Worm (Caenorhabditis elegans) whole organism, L2 larva: Measurements from ENCODE around the gene cha-1.
"Not testable (repeated sequence)": the region's sequence is repeated elsewhere in the genome, so short reads cannot be mapped to it uniquely, and the experiment has no call there.

Source experiments
- C34F6.9 ChIP-seq: fragments of 150-350 bp; optimal IDR thresholded peaks from 2 replicates; lab custom pipeline; 2014; ENCODE audit warnings: missing biosample characterization, missing genetic modification characterization
- ZK546.5 ChIP-seq: sonication (generic microtip); optimal IDR thresholded peaks from 2 replicates; lab custom pipeline; 2017; ENCODE audit warnings: missing biosample characterization, missing genetic modification characterization
- alr-1 ChIP-seq: fragments of 150-350 bp; optimal IDR thresholded peaks from 2 replicates; lab custom pipeline; 2014; ENCODE audit warnings: missing biosample characterization, missing genetic modification characterization
- aly-2 ChIP-seq: fragments of 150-350 bp; optimal IDR thresholded peaks from 2 replicates; lab custom pipeline; 2014; ENCODE audit warnings: missing biosample characterization, missing genetic modification characterization
- ama-1 ChIP-seq: fragments of 150-350 bp; optimal IDR thresholded peaks from 2 replicates; lab custom pipeline; 2018; ENCODE audit warnings: inconsistent platforms
- ceh-16 ChIP-seq: fragments of 150-350 bp; optimal IDR thresholded peaks from 2 replicates; lab custom pipeline; 2014; ENCODE audit warnings: missing biosample characterization, missing genetic modification characterization
- crh-2 ChIP-seq: sonication (generic microtip); optimal IDR thresholded peaks from 2 replicates; lab custom pipeline; 2017; ENCODE audit warnings: missing biosample characterization, missing genetic modification characterization
- egl-27 ChIP-seq: sonication (generic microtip); optimal IDR thresholded peaks from 3 replicates; lab custom pipeline; 2017; ENCODE audit warnings: missing biosample characterization, missing genetic modification reagents, missing genetic modification characterization
- elt-1 ChIP-seq: fragments of 150-350 bp; optimal IDR thresholded peaks from 2 replicates; lab custom pipeline; 2014; ENCODE audit warnings: missing biosample characterization, missing genetic modification characterization
- elt-3 ChIP-seq: sonication (generic microtip); optimal IDR thresholded peaks from 2 replicates; lab custom pipeline; 2017; ENCODE audit warnings: missing biosample characterization, missing genetic modification characterization
- fos-1 ChIP-seq: fragments of 150-350 bp; optimal IDR thresholded peaks from 2 replicates; lab custom pipeline; 2014; ENCODE audit warnings: missing biosample characterization, missing genetic modification characterization
- gmeb-1 ChIP-seq: fragments of 150-350 bp; optimal IDR thresholded peaks from 2 replicates; lab custom pipeline; 2014; ENCODE audit warnings: missing biosample characterization, missing genetic modification characterization
- lin-11 ChIP-seq: fragments of 150-350 bp; sonication (generic microtip); optimal IDR thresholded peaks from 2 replicates; lab custom pipeline; 2014; ENCODE audit warnings: missing biosample characterization, missing genetic modification characterization, inconsistent platforms, mixed read lengths
- lin-13 ChIP-seq: fragments of 150-350 bp; optimal IDR thresholded peaks from 2 replicates; lab custom pipeline; 2014; ENCODE audit warnings: missing biosample characterization, missing genetic modification reagents, missing genetic modification characterization
- lin-39 ChIP-seq: fragments of 150-350 bp; optimal IDR thresholded peaks from 2 replicates; lab custom pipeline; 2014; ENCODE audit warnings: missing biosample characterization, missing genetic modification reagents, missing genetic modification characterization
- lsy-2 ChIP-seq, 2 experiments: fragments of 150-350 bp in 1 of 2; sonication (generic microtip) in 1 of 2; optimal IDR thresholded peaks; 2 replicates each; lab custom pipeline; 2014 to 2017; ENCODE audit warnings: missing biosample characterization in 2 of 2, missing genetic modification characterization in 2 of 2
- mab-5 ChIP-seq: fragments of 150-350 bp; optimal IDR thresholded peaks from 2 replicates; lab custom pipeline; 2014; ENCODE audit warnings: missing biosample characterization, missing genetic modification characterization
- nhr-129 ChIP-seq: fragments of 150-350 bp; optimal IDR thresholded peaks from 2 replicates; lab custom pipeline; 2014; ENCODE audit warnings: missing biosample characterization, missing genetic modification characterization
- nhr-21 ChIP-seq: fragments of 150-350 bp; optimal IDR thresholded peaks from 2 replicates; lab custom pipeline; 2014; ENCODE audit warnings: missing biosample characterization, missing genetic modification characterization
- nhr-23 ChIP-seq: fragments of 150-350 bp; optimal IDR thresholded peaks from 2 replicates; lab custom pipeline; 2014; ENCODE audit warnings: missing biosample characterization, missing genetic modification reagents, missing genetic modification characterization
- nhr-25 ChIP-seq: fragments of 150-350 bp; sonication (generic microtip); optimal IDR thresholded peaks from 3 replicates; lab custom pipeline; 2014; ENCODE audit warnings: missing biosample characterization, missing genetic modification characterization
- nhr-77 ChIP-seq: fragments of 150-350 bp; optimal IDR thresholded peaks from 2 replicates; lab custom pipeline; 2014; ENCODE audit warnings: missing biosample characterization, missing genetic modification characterization
- peb-1 ChIP-seq: fragments of 150-350 bp; optimal IDR thresholded peaks from 2 replicates; lab custom pipeline; 2014; ENCODE audit warnings: missing biosample characterization, missing genetic modification characterization
- sem-4 ChIP-seq: fragments of 150-350 bp; optimal IDR thresholded peaks from 2 replicates; lab custom pipeline; 2014; ENCODE audit warnings: missing biosample characterization, missing genetic modification reagents, missing genetic modification characterization
- skn-1 ChIP-seq: sonication (generic microtip); optimal IDR thresholded peaks from 2 replicates; lab custom pipeline; 2017; ENCODE audit warnings: missing biosample characterization, missing genetic modification characterization
- sma-3 ChIP-seq: sonication (generic microtip); optimal IDR thresholded peaks from 2 replicates; lab custom pipeline; 2016; ENCODE audit warnings: missing genetic modification reagents, missing genetic modification characterization, missing compliant biosample characterization
- sma-9 ChIP-seq, 2 experiments: fragments of 150-350 bp in 1 of 2; sonication (generic microtip) in 1 of 2; optimal IDR thresholded peaks; 2 replicates each; lab custom pipeline; 2014 to 2016; ENCODE audit warnings: missing genetic modification characterization in 2 of 2, mild to moderate bottlenecking in 1 of 2, missing biosample characterization in 1 of 2, missing compliant biosample characterization in 1 of 2, missing genetic modification reagents in 1 of 2, moderate library complexity in 1 of 2
- unc-39 ChIP-seq: fragments of 150-350 bp; optimal IDR thresholded peaks from 2 replicates; lab custom pipeline; 2014; ENCODE audit warnings: missing biosample characterization, missing genetic modification characterization
- unc-55 ChIP-seq: fragments of 150-350 bp; sonication (generic microtip); optimal IDR thresholded peaks from 3 replicates; lab custom pipeline; 2014; ENCODE audit warnings: missing biosample characterization, missing genetic modification reagents, missing genetic modification characterization
- unc-62 ChIP-seq: fragments of 150-350 bp; optimal IDR thresholded peaks from 2 replicates; lab custom pipeline; 2014; ENCODE audit warnings: missing biosample characterization, missing genetic modification reagents, missing genetic modification characterization
- zag-1 ChIP-seq: fragments of 150-350 bp; optimal IDR thresholded peaks from 2 replicates; lab custom pipeline; 2014; ENCODE audit warnings: missing biosample characterization, missing genetic modification characterization
- ztf-1 ChIP-seq: fragments of 200-800 bp; sonication (Bioruptor generic); conservative IDR thresholded peaks from 2 replicates; pipeline ENCODE4 v1.3.6; 2022; ENCODE audit warnings: missing genetic modification characterization, missing compliant biosample characterization
- ztf-4 ChIP-seq: fragments of 150-350 bp; optimal IDR thresholded peaks from 2 replicates; lab custom pipeline; 2014; ENCODE audit warnings: missing biosample characterization, missing genetic modification characterization

Gene cha-1

DNA sequence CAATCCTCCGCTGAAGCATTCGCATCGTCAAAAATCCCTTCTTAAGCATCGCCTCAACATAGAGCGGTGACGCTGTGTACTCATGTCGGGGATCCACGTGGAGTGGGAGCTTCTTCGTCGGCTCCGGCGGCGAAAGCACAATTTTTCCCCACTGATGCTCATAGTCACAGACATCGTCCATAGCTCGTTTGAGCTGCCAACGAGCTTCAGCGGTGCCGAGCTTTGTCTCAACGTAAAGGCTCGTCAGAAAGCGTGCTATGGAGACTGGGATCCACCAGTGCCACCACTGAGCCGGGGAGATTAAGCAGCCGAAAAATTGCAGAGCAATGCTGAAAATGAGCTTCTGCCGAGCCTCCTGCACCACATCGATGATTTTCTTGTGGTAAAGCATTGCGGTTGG is 33.7 kb downstream of the cha-1 start:
- no peak for TF ChIP-seq lin-11
- TF ChIP-seq elt-3, result no peak
- TF ChIP-seq lsy-2 (tag; optimal IDR thresholded peaks at IDR 0.05; lab: Kevin White, UChicago), result no peak
- TF ChIP-seq lin-13 (GFP tag; lab: Kevin White, UChicago), result no peak
- no peak for TF ChIP-seq sma-9 (GFP tag; optimal IDR thresholded peaks at IDR 0.05; lab: Kevin White, UChicago)
- TF ChIP-seq sma-9 (tag; optimal IDR thresholded peaks at IDR 0.05; lab: Kevin White, UChicago), result no peak
- TF ChIP-seq, all 48 proteins: peak for 0

DNA sequence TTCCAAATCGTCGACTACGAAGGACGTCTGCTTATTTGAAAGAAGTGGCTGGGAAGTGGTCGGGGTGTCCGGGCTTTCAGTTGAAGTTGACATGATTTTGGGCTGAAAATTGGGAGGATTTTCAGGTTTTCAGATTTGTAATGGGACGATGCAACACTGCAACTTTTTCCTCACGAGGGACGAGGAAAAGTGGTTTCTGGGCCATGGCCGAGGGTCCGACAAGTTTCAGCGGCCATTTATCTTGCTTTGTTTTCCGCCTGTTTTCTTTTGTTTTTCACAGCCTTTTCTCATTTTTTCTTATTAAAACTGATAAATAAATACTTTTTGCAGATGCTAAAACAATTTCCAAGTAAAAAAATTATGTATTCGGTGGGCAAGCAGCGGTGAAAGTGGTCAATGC is 41.7 kb downstream of the cha-1 start, which contains the start of gene blos-7:
TSS of gene blos-7 (minus strand) at position 101 of the 400 bp plus-strand sequence.
- TF ChIP-seq ama-1 (lab: Kevin White, UChicago); gmeb-1 (tag; lab: Kevin White, UChicago); nhr-21 (tag; lab: Kevin White, UChicago): not testable (repeated sequence)

DNA sequence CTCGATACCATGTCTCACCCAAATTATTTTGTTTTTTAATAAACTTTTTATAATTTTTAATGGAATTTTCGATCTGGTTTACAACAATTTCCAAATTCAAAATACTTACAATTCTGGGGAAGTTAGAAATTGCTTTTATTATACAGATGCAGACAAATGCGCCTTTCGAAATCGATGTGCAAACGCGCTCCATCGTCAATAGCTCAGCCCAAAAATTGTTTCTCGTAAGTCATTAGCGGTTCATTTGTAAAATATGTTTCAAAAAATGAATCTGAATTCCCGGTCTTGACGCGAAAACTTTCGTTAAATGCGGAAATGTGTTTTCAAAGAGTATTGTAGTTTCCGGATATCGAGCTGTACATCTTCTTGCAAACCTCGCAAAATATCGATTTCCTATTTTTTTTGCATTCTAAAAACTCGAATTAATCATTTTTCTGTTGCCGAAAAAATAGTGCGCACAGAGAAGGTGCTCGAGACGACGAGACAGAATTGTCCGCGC is 45.0 kb downstream of the cha-1 start, which contains the start of gene Y37E11B.1:
TSS of gene Y37E11B.1 (plus strand) at position 145 of the 499 bp plus-strand sequence.
- TF ChIP-seq alr-1 (no peak), sem-4 (tag; lab: Kevin White, UChicago) (peak; percentile 8), lsy-2 (tag; optimal IDR thresholded peaks at IDR 0.05; lab: Kevin White, UChicago) (peak in 1 of 2 experiments; percentile 34), nhr-129 (tag; lab: Kevin White, UChicago) (peak; percentile 15), lin-13 (GFP tag; lab: Kevin White, UChicago) (no peak), mab-5 (tag; lab: Kevin White, UChicago) (no peak), unc-55 (GFP tag; lab: Kevin White, UChicago) (peak; percentile 48), ama-1 (lab: Kevin White, UChicago) (no peak), nhr-21 (tag; lab: Kevin White, UChicago) (no peak), skn-1 (no peak), C34F6.9 (peak; percentile 10)
- TF ChIP-seq, all 48 proteins: peak for 5

DNA sequence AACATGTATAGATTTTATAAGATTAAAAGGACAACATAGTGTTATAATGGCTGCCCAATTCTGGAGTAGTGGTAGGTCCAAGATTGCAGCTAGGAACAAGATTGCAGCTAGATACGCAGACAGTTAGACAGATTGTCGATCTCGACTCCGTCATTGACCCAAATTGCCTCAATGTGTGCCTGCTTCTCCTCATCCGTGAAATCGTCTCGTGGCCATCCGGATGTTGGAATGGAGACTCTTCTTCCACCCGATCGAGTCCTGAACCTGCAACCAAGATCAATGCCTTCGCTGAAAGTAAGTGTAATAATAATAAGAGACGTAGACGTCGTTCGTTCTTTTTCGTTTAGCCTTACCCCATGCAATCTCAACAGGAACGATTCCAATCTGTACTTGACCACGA is 45.8 kb downstream of the cha-1 start:
- TF ChIP-seq C34F6.9 (no peak), skn-1 (no peak), nhr-129 (tag; lab: Kevin White, UChicago) (no peak), lsy-2 (tag; optimal IDR thresholded peaks at IDR 0.05; lab: Kevin White, UChicago) (no peak), sma-3 (GFP tag; lab: Kevin White, UChicago) (no peak), unc-55 (GFP tag; lab: Kevin White, UChicago) (no peak)

DNA sequence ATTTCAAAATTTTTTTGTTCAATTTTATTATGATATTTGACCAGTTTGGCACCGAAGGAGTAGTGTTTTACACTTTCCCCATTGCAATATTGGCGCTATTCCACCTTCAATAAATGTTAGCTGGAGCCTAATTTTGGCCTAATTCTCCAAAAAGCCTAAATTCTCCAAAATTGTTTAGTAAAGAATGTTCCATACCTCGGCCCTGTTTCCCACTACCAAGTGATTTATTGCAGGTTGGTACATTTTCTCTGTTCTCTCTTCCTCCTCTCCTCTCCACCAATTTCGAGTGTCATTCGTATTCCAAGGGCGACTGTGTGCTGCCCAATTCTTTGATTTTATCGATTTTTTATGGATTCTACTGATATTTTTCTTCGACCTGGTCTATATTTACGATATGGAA is 46.3 kb downstream of the cha-1 start, which contains the start of gene Y37E11B.2:
TSS of gene Y37E11B.2 (plus strand) at position 301 of the 400 bp plus-strand sequence.
- TF ChIP-seq fos-1 (tag; lab: Kevin White, UChicago) (no peak), nhr-129 (tag; lab: Kevin White, UChicago) (no peak), elt-1 (no peak), nhr-77 (tag; lab: Kevin White, UChicago) (no peak), elt-3 (no peak), ama-1 (lab: Kevin White, UChicago) (no peak), aly-2 (no peak), ztf-1 (GFP tag; lab: Robert Waterston, UW) (no peak), ZK546.5 (tag; lab: Kevin White, UChicago) (no peak), nhr-21 (tag; lab: Kevin White, UChicago) (no peak), sem-4 (tag; lab: Kevin White, UChicago) (no peak), nhr-23 (tag; lab: Kevin White, UChicago) (no peak), lin-13 (GFP tag; lab: Kevin White, UChicago) (no peak), lin-39 (tag; lab: Kevin White, UChicago) (no peak), sma-3 (GFP tag; lab: Kevin White, UChicago) (no peak), nhr-25 (tag; lab: Kevin White, UChicago) (no peak), crh-2 (tag; lab: Kevin White, UChicago) (no peak), unc-62 (GFP tag; lab: Kevin White, UChicago) (no peak), ceh-16 (tag; lab: Kevin White, UChicago) (no peak)

DNA sequence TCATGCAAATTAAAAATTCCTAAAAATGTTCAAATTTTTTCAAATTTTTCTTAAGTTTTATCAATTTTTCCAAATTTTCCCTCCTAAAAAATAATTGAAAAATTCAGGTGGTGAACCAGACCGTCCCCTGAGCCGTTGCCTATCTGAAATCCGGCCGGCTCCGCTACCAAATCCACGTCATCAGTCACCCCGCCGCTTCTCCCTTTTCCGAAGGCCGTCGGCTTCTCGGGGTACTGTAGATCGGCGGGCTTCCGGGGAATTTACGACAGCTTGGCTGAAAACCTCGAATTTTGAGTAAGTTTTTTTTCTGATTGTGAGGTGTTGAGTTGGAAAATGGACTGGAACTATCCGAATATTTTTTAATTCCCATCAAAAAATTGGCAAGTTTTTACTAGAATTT is 53.9 kb downstream of the cha-1 start:
- TF ChIP-seq peb-1 (tag; lab: Kevin White, UChicago), result no peak
- TF ChIP-seq ZK546.5 (tag; lab: Kevin White, UChicago), result no peak
- no peak for TF ChIP-seq zag-1
- no peak for TF ChIP-seq nhr-25 (tag; lab: Kevin White, UChicago)
- no peak for TF ChIP-seq fos-1 (tag; lab: Kevin White, UChicago)
- no peak for TF ChIP-seq lin-39 (tag; lab: Kevin White, UChicago)
- TF ChIP-seq egl-27 (tag; lab: Kevin White, UChicago), result no peak
- TF ChIP-seq unc-39, result no peak
- no peak for TF ChIP-seq nhr-129 (tag; lab: Kevin White, UChicago)
- no peak for TF ChIP-seq nhr-21 (tag; lab: Kevin White, UChicago)
- TF ChIP-seq alr-1, result no peak
- no peak for TF ChIP-seq skn-1
- no peak for TF ChIP-seq C34F6.9
- no peak for TF ChIP-seq ztf-4
- no peak for TF ChIP-seq sma-3 (GFP tag; lab: Kevin White, UChicago)
- no peak for TF ChIP-seq ceh-16 (tag; lab: Kevin White, UChicago)
- no peak for TF ChIP-seq mab-5 (tag; lab: Kevin White, UChicago)
- TF ChIP-seq unc-55 (GFP tag; lab: Kevin White, UChicago), result no peak
- TF ChIP-seq, all 48 proteins: peak for 0
